Fruit fly (Drosophila melanogaster) whole organism, embryonic: ENCODE data around the gene CG13386.
A peak's percentile ranks its signal among the peaks of the same experiment; 100 is the strongest.

ENCODE experiments used
- Asciz ChIP-seq: fragments of 200-800 bp; sonication (Bioruptor generic); optimal IDR thresholded peaks from 2 replicates; lab custom pipeline; 2017; ENCODE audit warnings: missing biosample characterization, mild to moderate bottlenecking, missing genetic modification characterization, missing genetic modification reagents
- BtbVII ChIP-seq: fragments of 200-800 bp; sonication (Bioruptor generic); optimal IDR thresholded peaks from 3 replicates; lab custom pipeline; 2017; ENCODE audit warnings: missing biosample characterization, mild to moderate bottlenecking, missing genetic modification characterization
- CG10366 ChIP-seq: fragments of 200-800 bp; sonication (Bioruptor generic); IDR thresholded peaks from 2 replicates; pipeline ENCODE4 v1.3.6; 2022; ENCODE audit warnings: missing biosample characterization, missing genetic modification characterization
- CG10654 ChIP-seq: fragments of 200-800 bp; sonication (Bioruptor generic); optimal IDR thresholded peaks from 2 replicates; lab custom pipeline; 2016; ENCODE audit warnings: missing biosample characterization, missing genetic modification characterization
- CG11560 ChIP-seq: fragments of 200-800 bp; sonication (Bioruptor generic); IDR thresholded peaks from 3 replicates; pipeline ENCODE4 v1.3.6; 2022; ENCODE audit warnings: missing biosample characterization, missing genetic modification characterization
- CG11723 ChIP-seq: fragments of 200-800 bp; sonication (Bioruptor generic); optimal IDR thresholded peaks from 2 replicates; lab custom pipeline; 2017; ENCODE audit warnings: missing biosample characterization, mild to moderate bottlenecking, missing genetic modification characterization
- CG12071 ChIP-seq: fragments of 200-800 bp; sonication (Bioruptor generic); optimal IDR thresholded peaks from 3 replicates; lab custom pipeline; 2018; ENCODE audit warnings: missing biosample characterization, mild to moderate bottlenecking, missing genetic modification characterization
- CG13296 ChIP-seq: fragments of 200-800 bp; sonication (Bioruptor generic); optimal IDR thresholded peaks from 3 replicates; lab custom pipeline; 2018; ENCODE audit warnings: missing biosample characterization, mild to moderate bottlenecking, missing genetic modification characterization
- CG15073 ChIP-seq: fragments of 200-800 bp; sonication (Bioruptor generic); optimal IDR thresholded peaks from 2 replicates; lab custom pipeline; 2016; ENCODE audit warnings: missing biosample characterization, missing genetic modification characterization
- CG16813 ChIP-seq: fragments of 200-800 bp; sonication (Bioruptor generic); IDR thresholded peaks from 3 replicates; pipeline ENCODE4 v1.3.6; 2022; ENCODE audit warnings: missing biosample characterization, missing genetic modification characterization; ENCODE audit not compliant: partially characterized antibody
- CG17328 ChIP-seq: fragments of 200-800 bp; sonication (Bioruptor generic); IDR thresholded peaks from 2 replicates; pipeline ENCODE4 v1.3.6; 2022; ENCODE audit warnings: missing biosample characterization, missing genetic modification characterization
- CG18599 ChIP-seq: fragments of 200-800 bp; sonication (Bioruptor generic); optimal IDR thresholded peaks from 3 replicates; lab custom pipeline; 2017; ENCODE audit warnings: missing biosample characterization, missing genetic modification characterization, mild to moderate bottlenecking, moderate library complexity, missing genetic modification reagents
- CG30431 ChIP-seq: fragments of 200-800 bp; sonication (Bioruptor generic); optimal IDR thresholded peaks from 2 replicates; lab custom pipeline; 2017; ENCODE audit warnings: missing biosample characterization, missing genetic modification characterization
- CG31365 ChIP-seq: fragments of 200-800 bp; sonication (Bioruptor generic); optimal IDR thresholded peaks from 2 replicates; lab custom pipeline; 2018; ENCODE audit warnings: missing biosample characterization, mild to moderate bottlenecking, missing genetic modification characterization
- CG4328 ChIP-seq: fragments of 200-800 bp; sonication (Bioruptor generic); optimal IDR thresholded peaks from 3 replicates; lab custom pipeline; 2017; ENCODE audit warnings: missing biosample characterization, missing genetic modification reagents, missing genetic modification characterization
- CG4424 ChIP-seq: fragments of 200-800 bp; sonication (Bioruptor generic); optimal IDR thresholded peaks from 3 replicates; lab custom pipeline; 2016; ENCODE audit warnings: missing biosample characterization, missing genetic modification characterization
- CG6175 ChIP-seq: fragments of 200-800 bp; sonication (Bioruptor generic); IDR thresholded peaks from 3 replicates; pipeline ENCODE4 v1.3.6; 2022; ENCODE audit warnings: missing biosample characterization, missing genetic modification characterization
- CG8765 ChIP-seq: fragments of 200-800 bp; sonication (Bioruptor generic); IDR thresholded peaks from 2 replicates; pipeline ENCODE4 v1.3.6; 2022; ENCODE audit warnings: missing biosample characterization, missing genetic modification characterization
- CG9727 ChIP-seq: fragments of 200-800 bp; sonication (Bioruptor generic); optimal IDR thresholded peaks from 3 replicates; lab custom pipeline; 2017; ENCODE audit warnings: missing biosample characterization, mild to moderate bottlenecking, missing genetic modification characterization
- CG9932 ChIP-seq: fragments of 200-800 bp; sonication (Bioruptor generic); IDR thresholded peaks from 2 replicates; pipeline ENCODE4 v1.3.6; 2022; ENCODE audit warnings: missing biosample characterization, missing genetic modification characterization
- Fer2 ChIP-seq: fragments of 200-800 bp; sonication (Bioruptor generic); optimal IDR thresholded peaks from 2 replicates; lab custom pipeline; 2018; ENCODE audit warnings: missing biosample characterization, mild to moderate bottlenecking, missing genetic modification characterization, moderate library complexity
- Fer3 ChIP-seq: fragments of 200-800 bp; sonication (Bioruptor generic); optimal IDR thresholded peaks from 2 replicates; lab custom pipeline; 2018; ENCODE audit warnings: missing biosample characterization, mild to moderate bottlenecking, missing genetic modification characterization, moderate library complexity
- Hr39 ChIP-seq: fragments of >200 bp; optimal IDR thresholded peaks from 2 replicates; lab custom pipeline; 2017
- Hsf ChIP-seq: fragments of 200-800 bp; sonication (Bioruptor generic); optimal IDR thresholded peaks from 3 replicates; lab custom pipeline; 2016; ENCODE audit warnings: missing biosample characterization, missing genetic modification characterization
- Max ChIP-seq: fragments of 200-800 bp; sonication (Bioruptor generic); optimal IDR thresholded peaks from 2 replicates; lab custom pipeline; 2016; ENCODE audit warnings: missing biosample characterization, mild to moderate bottlenecking, missing genetic modification characterization
- Meics ChIP-seq: fragments of 200-800 bp; sonication (Bioruptor generic); optimal IDR thresholded peaks from 2 replicates; lab custom pipeline; 2017; ENCODE audit warnings: missing biosample characterization, mild to moderate bottlenecking, missing genetic modification characterization
- Nf-YC ChIP-seq: fragments of 200-800 bp; optimal IDR thresholded peaks from 3 replicates; lab custom pipeline; 2019; ENCODE audit warnings: missing biosample characterization, mild to moderate bottlenecking, missing genetic modification characterization, moderate library complexity
- Oli ChIP-seq: fragments of 200-800 bp; sonication (Bioruptor generic); optimal IDR thresholded peaks from 2 replicates; lab custom pipeline; 2018; ENCODE audit warnings: missing biosample characterization, mild to moderate bottlenecking, missing genetic modification characterization, moderate library complexity
- Sox100B ChIP-seq: fragments of 200-800 bp; sonication (Bioruptor generic); optimal IDR thresholded peaks from 3 replicates; lab custom pipeline; 2018; ENCODE audit warnings: missing biosample characterization, mild to moderate bottlenecking, missing genetic modification characterization
- Vsx1 ChIP-seq: fragments of 200-800 bp; sonication (Bioruptor generic); optimal IDR thresholded peaks from 2 replicates; lab custom pipeline; 2017; ENCODE audit warnings: missing biosample characterization, mild to moderate bottlenecking, missing genetic modification characterization, missing genetic modification reagents
- Xrp1 ChIP-seq: fragments of 200-800 bp; sonication (Bioruptor generic); IDR thresholded peaks from 2 replicates; pipeline ENCODE4 v1.3.6; 2022; ENCODE audit warnings: missing biosample characterization, missing genetic modification characterization
- ac ChIP-seq: fragments of 200-800 bp; sonication (Bioruptor generic); optimal IDR thresholded peaks from 3 replicates; lab custom pipeline; 2017; ENCODE audit warnings: missing biosample characterization, mild to moderate bottlenecking, missing genetic modification characterization
- az2 ChIP-seq: fragments of 200-800 bp; sonication (Bioruptor generic); optimal IDR thresholded peaks from 3 replicates; lab custom pipeline; 2016; ENCODE audit warnings: missing biosample characterization, missing genetic modification characterization
- bigmax ChIP-seq: fragments of 200-800 bp; sonication (Bioruptor generic); optimal IDR thresholded peaks from 2 replicates; lab custom pipeline; 2018; ENCODE audit warnings: missing biosample characterization, mild to moderate bottlenecking, missing genetic modification characterization
- cad ChIP-seq: fragments of >200 bp; optimal IDR thresholded peaks from 2 replicates; lab custom pipeline; 2017; ENCODE audit warnings: missing biosample characterization, missing genetic modification characterization
- cas ChIP-seq: fragments of 200-800 bp; sonication (Bioruptor generic); IDR thresholded peaks from 2 replicates; pipeline ENCODE4 v1.3.6; 2022; ENCODE audit warnings: missing biosample characterization, missing genetic modification characterization
- dm ChIP-seq: fragments of 200-800 bp; sonication (Bioruptor generic); optimal IDR thresholded peaks from 3 replicates; lab custom pipeline; 2016; ENCODE audit warnings: missing biosample characterization, missing genetic modification characterization
- gt ChIP-seq: fragments of 200-800 bp; sonication (Bioruptor generic); IDR thresholded peaks from 2 replicates; pipeline ENCODE4 v1.3.6; 2022; ENCODE audit warnings: missing biosample characterization, missing genetic modification characterization
- hbn ChIP-seq: fragments of 200-800 bp; sonication (Bioruptor generic); IDR thresholded peaks from 2 replicates; pipeline ENCODE4 v1.3.6; 2022; ENCODE audit warnings: missing biosample characterization, missing genetic modification characterization; ENCODE audit not compliant: partially characterized antibody
- hkb ChIP-seq, 2 experiments: fragments of 200-800 bp in 1 of 2; fragments of >200 bp in 1 of 2; sonication (Bioruptor generic) in 1 of 2; IDR thresholded peaks in 1 of 2; optimal IDR thresholded peaks in 1 of 2; 2 replicates each; pipeline versions ENCODE4 v1.3.6 to Lab custom; 2017 to 2022; ENCODE audit warnings: missing biosample characterization in 1 of 2, missing genetic modification characterization in 1 of 2
- hth ChIP-seq: fragments of >200 bp; optimal IDR thresholded peaks from 2 replicates; lab custom pipeline; 2017; ENCODE audit warnings: inconsistent platforms
- lab ChIP-seq: fragments of 200-800 bp; sonication (Bioruptor generic); optimal IDR thresholded peaks from 3 replicates; lab custom pipeline; 2017; ENCODE audit warnings: missing biosample characterization, missing genetic modification characterization, mild to moderate bottlenecking, moderate library complexity, missing genetic modification reagents
- luna ChIP-seq: fragments of 200-800 bp; sonication (Bioruptor generic); optimal IDR thresholded peaks from 2 replicates; lab custom pipeline; 2016; ENCODE audit warnings: missing biosample characterization, missing genetic modification characterization
- maf-S ChIP-seq: fragments of 200-800 bp; sonication (Bioruptor generic); optimal IDR thresholded peaks from 2 replicates; lab custom pipeline; 2016; ENCODE audit warnings: missing biosample characterization, missing genetic modification characterization
- pb ChIP-seq: fragments of 200-800 bp; sonication (Bioruptor generic); optimal IDR thresholded peaks from 3 replicates; lab custom pipeline; 2016; ENCODE audit warnings: missing biosample characterization, missing genetic modification characterization
- pita ChIP-seq: fragments of 200-800 bp; sonication (Bioruptor generic); optimal IDR thresholded peaks from 2 replicates; lab custom pipeline; 2017; ENCODE audit warnings: missing biosample characterization, mild to moderate bottlenecking, missing genetic modification characterization
- run ChIP-seq: fragments of 200-800 bp; sonication (Bioruptor generic); optimal IDR thresholded peaks from 3 replicates; lab custom pipeline; 2018; ENCODE audit warnings: missing biosample characterization, mild to moderate bottlenecking, missing genetic modification characterization
- schlank ChIP-seq: fragments of 200-800 bp; sonication (Bioruptor generic); optimal IDR thresholded peaks from 2 replicates; lab custom pipeline; 2018; ENCODE audit warnings: missing biosample characterization, mild to moderate bottlenecking, missing genetic modification characterization
- tap ChIP-seq: fragments of 200-800 bp; optimal IDR thresholded peaks from 3 replicates; lab custom pipeline; 2019; ENCODE audit warnings: missing biosample characterization, mild to moderate bottlenecking, missing genetic modification characterization, moderate library complexity
- tgo ChIP-seq: fragments of 200-800 bp; sonication (Bioruptor generic); IDR thresholded peaks from 3 replicates; pipeline ENCODE4 v1.3.6; 2022; ENCODE audit warnings: missing biosample characterization, missing genetic modification characterization
- zfh1 ChIP-seq: fragments of 200-800 bp; sonication (Bioruptor generic); IDR thresholded peaks from 3 replicates; pipeline ENCODE4 v1.3.6; 2022; ENCODE audit warnings: missing biosample characterization, missing genetic modification characterization

Gene CG13386

dm6 chr2L:8376717-8377116 is 22.1 kb upstream of the CG13386 start, which contains the start of the genes CG13390 and CG17294 (continued):
- TF ChIP-seq CG31365 (tag; lab: Kevin White, UChicago) (peak; percentile 94), CG11560 (tag; lab: Robert Waterston, UW) (peak; percentile 95), Nf-YC (tag; lab: Kevin White, UChicago) (peak; percentile 95), CG12071 (GFP tag; lab: Kevin White, UChicago) (peak; percentile 99), luna (GFP tag; lab: Kevin White, UChicago) (peak; percentile 86), CG16813 (peak; percentile 68), az2 (peak; percentile 99), CG4424 (GFP tag; lab: Kevin White, UChicago) (peak; percentile 99), CG9932 (GFP tag; lab: Robert Waterston, UW) (peak; percentile 100), Hr39 (lab: Kevin White, UChicago) (no peak), CG4328 (GFP tag; lab: Kevin White, UChicago) (peak; percentile 99), tgo (GFP tag; lab: Robert Waterston, UW) (peak; percentile 100), dm (GFP tag; lab: Kevin White, UChicago) (peak; percentile 87), pb (GFP tag; lab: Kevin White, UChicago) (peak; percentile 69), CG18599 (GFP tag; lab: Kevin White, UChicago) (peak; percentile 100), BtbVII (peak; percentile 100), CG6175 (GFP tag; lab: Robert Waterston, UW) (peak; percentile 99), Xrp1 (GFP tag; lab: Robert Waterston, UW) (peak; percentile 100), run (peak; percentile 99), ac (GFP tag; lab: Kevin White, UChicago) (peak; percentile 97), CG8765 (GFP tag; lab: Robert Waterston, UW) (peak; percentile 99), hkb (optimal IDR thresholded peaks at IDR 0.05; lab: Kevin White, UChicago) (no peak), hkb (GFP tag; IDR thresholded peaks at IDR 0.05; lab: Robert Waterston, UW) (peak; percentile 100), CG17328 (GFP tag; lab: Robert Waterston, UW) (peak; percentile 100), CG13296 (peak; percentile 100), CG10366 (GFP tag; lab: Robert Waterston, UW) (peak; percentile 99), Meics (GFP tag; lab: Kevin White, UChicago) (peak; percentile 100), schlank (tag; lab: Kevin White, UChicago) (peak; percentile 98), Hsf (GFP tag; lab: Kevin White, UChicago) (peak; percentile 98), Asciz (GFP tag; lab: Kevin White, UChicago) (peak; percentile 99), Fer3 (tag; lab: Kevin White, UChicago) (peak; percentile 100), Vsx1 (GFP tag; lab: Kevin White, UChicago) (peak; percentile 98), cas (GFP tag; lab: Robert Waterston, UW) (peak; percentile 99), pita (GFP tag; lab: Kevin White, UChicago) (no peak), CG10654 (GFP tag; lab: Kevin White, UChicago) (peak; percentile 99), CG11723 (GFP tag; lab: Kevin White, UChicago) (peak; percentile 99), zfh1 (GFP tag; lab: Robert Waterston, UW) (peak; percentile 100), CG9727 (GFP tag; lab: Kevin White, UChicago) (peak; percentile 99), bigmax (peak; percentile 83), tap (tag; lab: Kevin White, UChicago) (peak; percentile 100), CG15073 (GFP tag; lab: Kevin White, UChicago) (peak; percentile 90), Sox100B (GFP tag; lab: Kevin White, UChicago) (peak; percentile 99), maf-S (GFP tag; lab: Kevin White, UChicago) (peak; percentile 94), gt (GFP tag; lab: Robert Waterston, UW) (peak; percentile 99), CG30431 (GFP tag; lab: Kevin White, UChicago) (peak; percentile 98), Max (GFP tag; lab: Kevin White, UChicago) (peak; percentile 99), hbn (GFP tag; lab: Robert Waterston, UW) (peak; percentile 70; the same call in 1 of the 2 replicates), Fer2 (tag; lab: Kevin White, UChicago) (peak; percentile 100), Oli (tag; lab: Kevin White, UChicago) (peak; percentile 100), lab (GFP tag; lab: Kevin White, UChicago) (peak; percentile 100), hth (no peak), cad (GFP tag; lab: Kevin White, UChicago) (no peak)
